Worm (Caenorhabditis elegans) whole organism, L1 larva: Measurements from ENCODE around the gene B0212.3.

Experiments used
- alr-1 ChIP-seq: fragments of 200-800 bp; sonication (Bioruptor generic); optimal IDR thresholded peaks from 2 replicates; lab custom pipeline; 2018; ENCODE audit warnings: borderline replicate concordance, mild to moderate bottlenecking, missing genetic modification characterization, missing compliant biosample characterization
- ama-1 ChIP-seq: fragments of 150-350 bp; optimal IDR thresholded peaks from 2 replicates; lab custom pipeline; 2014
- egl-27 ChIP-seq, 2 experiments: fragments of 150-350 bp in 1 of 2; sonication (generic microtip); optimal IDR thresholded peaks; 3 replicates each; lab custom pipeline; 2017 to 2018; ENCODE audit warnings: missing biosample characterization in 2 of 2, missing genetic modification characterization in 2 of 2, missing genetic modification reagents in 2 of 2
- elt-2 ChIP-seq: sonication (generic microtip); optimal IDR thresholded peaks from 2 replicates; lab custom pipeline; 2016; ENCODE audit warnings: missing genetic modification characterization, mild to moderate bottlenecking, inconsistent platforms, missing compliant biosample characterization, missing genetic modification reagents
- jun-1 ChIP-seq: fragments of 150-350 bp; optimal IDR thresholded peaks from 2 replicates; lab custom pipeline; 2014; ENCODE audit warnings: missing biosample characterization, missing genetic modification reagents, missing genetic modification characterization
- lin-39 ChIP-seq: fragments of 150-350 bp; optimal IDR thresholded peaks from 2 replicates; lab custom pipeline; 2014; ENCODE audit warnings: missing biosample characterization, missing genetic modification reagents, missing genetic modification characterization
- mdl-1 ChIP-seq, 2 experiments: fragments of 150-350 bp; optimal IDR thresholded peaks; 2 replicates each; lab custom pipeline; 2014 to 2017; ENCODE audit warnings: missing biosample characterization in 2 of 2, missing genetic modification characterization in 2 of 2, inconsistent platforms in 1 of 2
- nhr-76 ChIP-seq: sonication (generic microtip); optimal IDR thresholded peaks from 2 replicates; lab custom pipeline; 2017; ENCODE audit warnings: missing biosample characterization, missing genetic modification characterization
- pax-3 ChIP-seq: fragments of 200-800 bp; sonication (Bioruptor generic); optimal IDR thresholded peaks from 2 replicates; lab custom pipeline; 2018; ENCODE audit warnings: mild to moderate bottlenecking, missing genetic modification characterization, moderate library complexity, missing compliant biosample characterization
- tbx-2 ChIP-seq: sonication (generic microtip); optimal IDR thresholded peaks from 2 replicates; lab custom pipeline; 2016; ENCODE audit warnings: missing genetic modification characterization, missing compliant biosample characterization

DNA sequence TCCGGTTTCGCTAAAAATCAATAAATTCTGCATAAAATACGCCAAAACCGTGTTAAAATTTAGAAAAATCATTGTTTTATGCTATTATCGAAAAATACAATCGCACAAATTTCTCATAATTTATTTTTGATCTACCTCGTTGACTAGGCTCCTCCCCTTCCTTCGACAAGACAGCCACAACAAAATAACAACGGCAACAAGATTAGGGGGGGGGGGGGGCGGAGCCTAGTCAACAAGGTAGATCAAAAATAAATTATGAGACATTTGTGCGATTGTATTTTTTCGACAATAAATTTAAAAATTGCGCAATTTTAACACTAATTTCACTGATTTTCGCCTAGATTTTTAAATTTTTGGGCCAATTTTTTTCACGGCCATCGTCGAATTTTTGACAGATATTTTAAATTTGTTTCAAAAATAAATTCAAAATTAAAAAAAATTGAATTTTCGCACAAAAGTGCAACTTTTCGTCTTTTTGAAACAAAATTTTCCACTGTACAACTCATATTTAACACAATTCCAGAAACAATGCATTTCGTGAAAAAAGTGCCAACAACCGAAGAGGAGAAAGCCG lies 13.1 kb upstream of the B0212.3 start, which contains the start of gene M57.2:
- no peak for TF ChIP-seq pax-3 (tag; lab: Kevin White, UChicago)
- TF ChIP-seq egl-27 (tag; optimal IDR thresholded peaks at IDR 0.05; lab: Kevin White, UChicago) = no peak
- no peak for TF ChIP-seq tbx-2 (tag; lab: Kevin White, UChicago)
- no peak for TF ChIP-seq elt-2 (tag; lab: Kevin White, UChicago)
- no peak for TF ChIP-seq nhr-76 (tag; lab: Kevin White, UChicago)
- no peak for TF ChIP-seq mdl-1 (tag; optimal IDR thresholded peaks at IDR 0.05; lab: Kevin White, UChicago)
- no peak for TF ChIP-seq alr-1 (tag; lab: Kevin White, UChicago)
- TF ChIP-seq jun-1 (tag; lab: Kevin White, UChicago) = no peak
- TF ChIP-seq lin-39 (tag; lab: Kevin White, UChicago) = no peak
- no peak for TF ChIP-seq ama-1 (lab: Kevin White, UChicago)
